Fruit fly (Drosophila melanogaster) whole organism, embryonic: ENCODE data around the gene miple1.

Experiments used
- Asciz ChIP-seq: fragments of 200-800 bp; sonication (Bioruptor generic); optimal IDR thresholded peaks from 2 replicates; lab custom pipeline; 2017; ENCODE audit warnings: missing biosample characterization, mild to moderate bottlenecking, missing genetic modification characterization, missing genetic modification reagents
- BtbVII ChIP-seq: fragments of 200-800 bp; sonication (Bioruptor generic); optimal IDR thresholded peaks from 3 replicates; lab custom pipeline; 2017; ENCODE audit warnings: missing biosample characterization, mild to moderate bottlenecking, missing genetic modification characterization
- CG10431 ChIP-seq: fragments of 200-800 bp; sonication (Bioruptor generic); optimal IDR thresholded peaks from 3 replicates; lab custom pipeline; 2018; ENCODE audit warnings: missing biosample characterization, mild to moderate bottlenecking, missing genetic modification characterization
- CG10543 ChIP-seq: fragments of 200-800 bp; sonication (Bioruptor generic); optimal IDR thresholded peaks from 3 replicates; lab custom pipeline; 2017; ENCODE audit warnings: missing biosample characterization, mild to moderate bottlenecking, missing genetic modification characterization, moderate library complexity
- CG12071 ChIP-seq: fragments of 200-800 bp; sonication (Bioruptor generic); optimal IDR thresholded peaks from 3 replicates; lab custom pipeline; 2018; ENCODE audit warnings: missing biosample characterization, mild to moderate bottlenecking, missing genetic modification characterization
- CG12299 ChIP-seq: fragments of 200-800 bp; sonication (Bioruptor generic); optimal IDR thresholded peaks from 2 replicates; lab custom pipeline; 2018; ENCODE audit warnings: missing biosample characterization, mild to moderate bottlenecking, missing genetic modification characterization
- CG15011 ChIP-seq: fragments of 200-800 bp; sonication (Bioruptor generic); optimal IDR thresholded peaks from 3 replicates; lab custom pipeline; 2018; ENCODE audit warnings: missing biosample characterization, mild to moderate bottlenecking, missing genetic modification characterization
- CG15269 ChIP-seq: fragments of 200-800 bp; sonication (Bioruptor generic); optimal IDR thresholded peaks from 2 replicates; lab custom pipeline; 2018; ENCODE audit warnings: missing biosample characterization, mild to moderate bottlenecking, missing genetic modification characterization, moderate library complexity
- CG1647 ChIP-seq: fragments of 200-800 bp; sonication (Bioruptor generic); optimal IDR thresholded peaks from 3 replicates; lab custom pipeline; 2016; ENCODE audit warnings: missing biosample characterization, missing genetic modification characterization
- CG17912 ChIP-seq: fragments of 200-800 bp; sonication (Bioruptor generic); optimal IDR thresholded peaks from 2 replicates; lab custom pipeline; 2018; ENCODE audit warnings: missing biosample characterization, mild to moderate bottlenecking, missing genetic modification characterization
- CG2875 ChIP-seq: fragments of 200-800 bp; sonication (Bioruptor generic); optimal IDR thresholded peaks from 2 replicates; lab custom pipeline; 2017; ENCODE audit warnings: missing biosample characterization, mild to moderate bottlenecking, missing genetic modification characterization, missing genetic modification reagents
- CG33557 ChIP-seq: fragments of 200-800 bp; sonication (Bioruptor generic); optimal IDR thresholded peaks from 2 replicates; lab custom pipeline; 2019; ENCODE audit warnings: missing biosample characterization, mild to moderate bottlenecking, missing genetic modification characterization, moderate library complexity
- CG3726 ChIP-seq: fragments of 200-800 bp; sonication (Bioruptor generic); IDR thresholded peaks from 3 replicates; pipeline ENCODE4, ENCODE4 v1.3.6; 2022; ENCODE audit warnings: missing biosample characterization, missing genetic modification characterization
- CG4328 ChIP-seq: fragments of 200-800 bp; sonication (Bioruptor generic); optimal IDR thresholded peaks from 3 replicates; lab custom pipeline; 2017; ENCODE audit warnings: missing biosample characterization, missing genetic modification reagents, missing genetic modification characterization
- CG5245 ChIP-seq: fragments of 200-800 bp; sonication (Bioruptor generic); optimal IDR thresholded peaks from 3 replicates; lab custom pipeline; 2016; ENCODE audit warnings: missing biosample characterization, missing genetic modification characterization
- CG6254 ChIP-seq: fragments of 200-800 bp; sonication (Bioruptor generic); optimal IDR thresholded peaks from 3 replicates; lab custom pipeline; 2017; ENCODE audit warnings: mild to moderate bottlenecking, missing biosample characterization, missing genetic modification reagents, missing genetic modification characterization
- CG6683 ChIP-seq: fragments of 200-800 bp; sonication (Bioruptor generic); optimal IDR thresholded peaks from 2 replicates; lab custom pipeline; 2017; ENCODE audit warnings: missing biosample characterization, mild to moderate bottlenecking, missing genetic modification characterization, missing genetic modification reagents
- CG7357 ChIP-seq: fragments of 200-800 bp; sonication (Bioruptor generic); IDR thresholded peaks from 3 replicates; pipeline ENCODE4 v1.3.6; 2022; ENCODE audit warnings: missing biosample characterization, missing genetic modification characterization
- Camta ChIP-seq: fragments of 200-800 bp; sonication (Bioruptor generic); optimal IDR thresholded peaks from 2 replicates; lab custom pipeline; 2016; ENCODE audit warnings: missing biosample characterization, missing genetic modification characterization
- H15 ChIP-seq: fragments of 200-800 bp; sonication (Bioruptor generic); IDR thresholded peaks from 3 replicates; pipeline ENCODE4 v1.3.6; 2022; ENCODE audit warnings: missing biosample characterization, missing genetic modification characterization
- HLH3B ChIP-seq: fragments of 200-800 bp; sonication (Bioruptor generic); IDR thresholded peaks from 2 replicates; pipeline ENCODE4 v1.3.6; 2022; ENCODE audit warnings: missing biosample characterization, missing genetic modification characterization
- HmgZ ChIP-seq: fragments of 200-800 bp; sonication (Bioruptor generic); optimal IDR thresholded peaks from 2 replicates; lab custom pipeline; 2018; ENCODE audit warnings: missing biosample characterization, mild to moderate bottlenecking, missing genetic modification characterization
- Mad ChIP-seq: fragments of 200-800 bp; sonication (Bioruptor generic); optimal IDR thresholded peaks from 2 replicates; lab custom pipeline; 2016; ENCODE audit warnings: missing biosample characterization, missing genetic modification characterization
- Mrtf ChIP-seq: fragments of 200-800 bp; sonication (Bioruptor generic); IDR thresholded peaks from 3 replicates; pipeline ENCODE4 v1.3.6; 2022; ENCODE audit warnings: missing biosample characterization, missing genetic modification characterization
- NFAT ChIP-seq: fragments of 200-800 bp; sonication (Bioruptor generic); IDR thresholded peaks from 2 replicates; pipeline ENCODE4 v1.3.6; 2022; ENCODE audit warnings: missing biosample characterization, missing genetic modification characterization
- PHDP ChIP-seq: fragments of 200-800 bp; sonication (Bioruptor generic); optimal IDR thresholded peaks from 3 replicates; lab custom pipeline; 2018; ENCODE audit warnings: missing biosample characterization, mild to moderate bottlenecking, missing genetic modification characterization, moderate library complexity
- Sox100B ChIP-seq: fragments of 200-800 bp; sonication (Bioruptor generic); optimal IDR thresholded peaks from 3 replicates; lab custom pipeline; 2018; ENCODE audit warnings: missing biosample characterization, mild to moderate bottlenecking, missing genetic modification characterization
- Sry-β ChIP-seq: fragments of 200-800 bp; sonication (Bioruptor generic); optimal IDR thresholded peaks from 2 replicates; lab custom pipeline; 2018; ENCODE audit warnings: missing biosample characterization, mild to moderate bottlenecking, missing genetic modification characterization, moderate library complexity
- ase ChIP-seq: fragments of 200-800 bp; sonication (Bioruptor generic); IDR thresholded peaks from 3 replicates; pipeline ENCODE4 v1.3.6; 2022; ENCODE audit warnings: missing biosample characterization, missing genetic modification characterization
- cas ChIP-seq: fragments of 200-800 bp; sonication (Bioruptor generic); IDR thresholded peaks from 2 replicates; pipeline ENCODE4 v1.3.6; 2022; ENCODE audit warnings: missing biosample characterization, missing genetic modification characterization
- corto ChIP-seq: fragments of 200-800 bp; sonication (Bioruptor generic); optimal IDR thresholded peaks from 2 replicates; lab custom pipeline; 2016; ENCODE audit warnings: missing biosample characterization, mild to moderate bottlenecking, missing genetic modification characterization, moderate library complexity
- crp ChIP-seq, 2 experiments: fragments of 200-800 bp; sonication (Bioruptor generic); optimal IDR thresholded peaks; 2 replicates in 1 of 2; 3 replicates in 1 of 2; lab custom pipeline; 2017; ENCODE audit warnings: missing biosample characterization in 2 of 2, missing genetic modification characterization in 2 of 2, mild to moderate bottlenecking in 1 of 2, moderate library complexity in 1 of 2
- ewg ChIP-seq: fragments of 200-800 bp; sonication (Bioruptor generic); optimal IDR thresholded peaks from 3 replicates; lab custom pipeline; 2017; ENCODE audit warnings: mild to moderate bottlenecking, missing biosample characterization, missing genetic modification reagents, missing genetic modification characterization
- fd64A ChIP-seq: fragments of 200-800 bp; sonication (Bioruptor generic); optimal IDR thresholded peaks from 3 replicates; lab custom pipeline; 2018; ENCODE audit warnings: missing biosample characterization, mild to moderate bottlenecking, missing genetic modification characterization
- gem ChIP-seq: fragments of 200-800 bp; sonication (Bioruptor generic); optimal IDR thresholded peaks from 2 replicates; lab custom pipeline; 2019; ENCODE audit warnings: missing biosample characterization, mild to moderate bottlenecking, missing genetic modification characterization, moderate library complexity
- grn ChIP-seq: fragments of 200-800 bp; sonication (Bioruptor generic); optimal IDR thresholded peaks from 3 replicates; lab custom pipeline; 2017; ENCODE audit warnings: missing biosample characterization, missing genetic modification characterization
- gro ChIP-seq: fragments of 200-800 bp; sonication (Bioruptor generic); optimal IDR thresholded peaks from 2 replicates; lab custom pipeline; 2016; ENCODE audit warnings: missing biosample characterization, missing genetic modification characterization
- gt ChIP-seq: fragments of 200-800 bp; sonication (Bioruptor generic); IDR thresholded peaks from 2 replicates; pipeline ENCODE4 v1.3.6; 2022; ENCODE audit warnings: missing biosample characterization, missing genetic modification characterization
- lbe ChIP-seq: fragments of 200-800 bp; sonication (Bioruptor generic); optimal IDR thresholded peaks from 2 replicates; lab custom pipeline; 2016; ENCODE audit warnings: missing biosample characterization, mild to moderate bottlenecking, missing genetic modification characterization
- maf-S ChIP-seq: fragments of 200-800 bp; sonication (Bioruptor generic); optimal IDR thresholded peaks from 2 replicates; lab custom pipeline; 2016; ENCODE audit warnings: missing biosample characterization, missing genetic modification characterization
- nerfin-1 ChIP-seq: fragments of 200-800 bp; sonication (Bioruptor generic); optimal IDR thresholded peaks from 3 replicates; lab custom pipeline; 2019; ENCODE audit warnings: missing biosample characterization, mild to moderate bottlenecking, missing genetic modification characterization, moderate library complexity
- otp ChIP-seq: fragments of 200-800 bp; sonication (Bioruptor generic); IDR thresholded peaks from 3 replicates; pipeline ENCODE4, ENCODE4 v1.3.6; 2022; ENCODE audit warnings: missing biosample characterization, missing genetic modification characterization
- peb ChIP-seq: fragments of 200-800 bp; sonication (Bioruptor generic); IDR thresholded peaks from 2 replicates; pipeline ENCODE4 v1.3.6; 2022; ENCODE audit warnings: missing biosample characterization, missing genetic modification characterization
- pfk ChIP-seq: fragments of 200-800 bp; sonication (Bioruptor generic); optimal IDR thresholded peaks from 2 replicates; lab custom pipeline; 2018; ENCODE audit warnings: missing biosample characterization, mild to moderate bottlenecking, missing genetic modification characterization, moderate library complexity
- prd ChIP-seq, 3 experiments: fragments of >200 bp in 2 of 3; fragments of 200-800 bp in 1 of 3; sonication (Bioruptor generic) in 1 of 3; optimal IDR thresholded peaks in 2 of 3; IDR thresholded peaks in 1 of 3; 2 replicates in 2 of 3; 3 replicates in 1 of 3; pipeline versions ENCODE4 v1.3.6 to Lab custom; 2017 to 2022; ENCODE audit warnings: missing biosample characterization in 1 of 3, missing genetic modification characterization in 1 of 3
- rib ChIP-seq: fragments of 200-800 bp; sonication (Bioruptor generic); IDR thresholded peaks from 2 replicates; pipeline ENCODE4 v1.3.6; 2022; ENCODE audit warnings: missing biosample characterization, missing genetic modification characterization
- ssp ChIP-seq: fragments of 200-800 bp; sonication (Bioruptor generic); IDR thresholded peaks from 2 replicates; pipeline ENCODE4 v1.3.6; 2022; ENCODE audit warnings: missing biosample characterization, missing genetic modification characterization
- wor ChIP-seq: fragments of 200-800 bp; sonication (Bioruptor generic); IDR thresholded peaks from 2 replicates; pipeline ENCODE4 v1.3.6; 2022; ENCODE audit warnings: missing biosample characterization, missing genetic modification characterization

Gene miple1

DNA sequence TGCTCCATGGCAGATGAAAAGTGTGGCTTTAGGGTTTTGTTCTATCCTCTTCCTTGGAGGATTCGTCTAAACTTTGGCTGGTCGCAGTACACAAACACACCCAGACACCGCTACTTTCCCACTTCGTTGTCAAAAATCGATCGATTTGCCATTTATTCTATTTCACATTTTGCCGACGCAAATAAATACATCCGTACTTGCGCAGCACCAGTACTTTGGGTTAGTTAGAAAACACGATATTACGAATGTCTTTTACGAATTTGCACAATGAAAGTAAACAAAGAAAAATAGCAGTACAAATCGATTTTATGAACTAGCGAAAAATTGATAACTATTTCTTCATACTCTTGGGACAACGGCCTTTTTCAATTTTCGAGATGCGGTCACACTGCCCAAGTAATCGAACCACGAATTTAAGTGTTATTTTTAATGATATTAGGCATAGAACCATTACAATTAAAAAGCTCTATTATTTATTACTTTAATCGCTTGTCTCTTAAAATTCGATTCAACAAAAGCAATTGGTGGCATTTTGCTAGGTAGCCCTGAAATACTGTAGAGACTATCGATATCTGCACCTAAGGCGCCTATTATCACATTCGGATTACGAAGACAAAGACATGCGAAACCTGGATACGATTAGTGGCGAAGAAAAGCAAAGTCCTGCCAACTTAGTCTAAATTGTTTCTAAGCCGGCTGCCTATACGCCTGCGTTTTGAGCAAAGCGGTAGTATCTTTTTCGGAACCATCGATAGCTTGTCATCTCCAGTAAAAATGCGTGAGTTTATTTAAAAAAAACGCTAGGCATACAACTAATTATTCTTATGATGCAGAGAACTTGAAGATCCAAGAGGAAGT lies 9.3 kb upstream of the miple1 start, which contains the start of the genes DIP2 and wac (continued):
- TF ChIP-seq Camta (peak; percentile 50), Sry-β (GFP tag; lab: Kevin White, UChicago) (peak; percentile 13), CG12299 (peak; percentile 3), gt (GFP tag; lab: Robert Waterston, UW) (no peak), CG10543 (GFP tag; lab: Kevin White, UChicago) (peak; percentile 78), gem (no peak), BtbVII (peak; percentile 39), CG4328 (GFP tag; lab: Kevin White, UChicago) (peak; percentile 32), ewg (GFP tag; lab: Kevin White, UChicago) (peak; percentile 88), HLH3B (peak; percentile 58; the same call in 1 of the 2 replicates), CG12071 (no peak), CG3726 (no peak), grn (no peak), CG6683 (GFP tag; lab: Kevin White, UChicago) (peak; percentile 6), HmgZ (tag; lab: Kevin White, UChicago) (peak; percentile 74), wor (GFP tag; lab: Robert Waterston, UW) (no peak), H15 (GFP tag; lab: Robert Waterston, UW) (peak; percentile 62; the same call in 1 of the 3 replicates), CG15269 (tag; lab: Kevin White, UChicago) (no peak), fd64A (GFP tag; lab: Kevin White, UChicago) (no peak), otp (no peak; the same call in 2 of the 3 replicates), CG6254 (GFP tag; lab: Kevin White, UChicago) (peak; percentile 10), CG2875 (peak; percentile 51), corto (peak; percentile 30), NFAT (GFP tag; lab: Robert Waterston, UW) (peak; percentile 88), maf-S (GFP tag; lab: Kevin White, UChicago) (peak; percentile 64), CG10431 (GFP tag; lab: Kevin White, UChicago) (peak; percentile 49), Sox100B (GFP tag; lab: Kevin White, UChicago) (no peak), peb (no peak), rib (no peak), gro (GFP tag; lab: Kevin White, UChicago) (peak; percentile 75), CG17912 (GFP tag; lab: Kevin White, UChicago) (peak; percentile 69), cas (GFP tag; lab: Robert Waterston, UW) (no peak), CG5245 (GFP tag; lab: Kevin White, UChicago) (peak; percentile 73), ase (peak; percentile 65), ssp (GFP tag; lab: Robert Waterston, UW) (peak; percentile 53; the same call in 1 of the 2 replicates), lbe (GFP tag; lab: Kevin White, UChicago) (peak; percentile 69), nerfin-1 (tag; lab: Kevin White, UChicago) (peak; percentile 54), CG33557 (peak; percentile 60), PHDP (tag; lab: Kevin White, UChicago) (peak; percentile 47), prd (optimal IDR thresholded peaks at IDR 0.05; lab: Kevin White, UChicago) (no peak), prd (GFP tag; IDR thresholded peaks at IDR 0.05; lab: Robert Waterston, UW) (peak; percentile 76; the same call in 2 of the 3 replicates), pfk (peak; percentile 16), Mrtf (GFP tag; lab: Robert Waterston, UW) (peak; percentile 42; the same call in 1 of the 3 replicates), CG15011 (no peak), CG1647 (GFP tag; lab: Kevin White, UChicago) (peak; percentile 83), Mad (GFP tag; lab: Kevin White, UChicago) (peak; percentile 86), crp (GFP tag; optimal IDR thresholded peaks at IDR 0.05; lab: Kevin White, UChicago) (peak in 1 of 2 experiments; percentile 24), CG7357 (GFP tag; lab: Robert Waterston, UW) (no peak; the same call in 2 of the 3 replicates), Asciz (GFP tag; lab: Kevin White, UChicago) (no peak)
